Fruit fly (Drosophila melanogaster) S2 (cell line): Measurements from ENCODE around the gene Polr2C.

Experiments used
- CG8478 ChIP-seq: fragments of >200 bp; optimal IDR thresholded peaks from 2 replicates; lab custom pipeline; 2018
- CTCF ChIP-seq, 2 experiments: fragments of >200 bp; optimal IDR thresholded peaks; 2 replicates each; lab custom pipeline; 2018

DNA sequence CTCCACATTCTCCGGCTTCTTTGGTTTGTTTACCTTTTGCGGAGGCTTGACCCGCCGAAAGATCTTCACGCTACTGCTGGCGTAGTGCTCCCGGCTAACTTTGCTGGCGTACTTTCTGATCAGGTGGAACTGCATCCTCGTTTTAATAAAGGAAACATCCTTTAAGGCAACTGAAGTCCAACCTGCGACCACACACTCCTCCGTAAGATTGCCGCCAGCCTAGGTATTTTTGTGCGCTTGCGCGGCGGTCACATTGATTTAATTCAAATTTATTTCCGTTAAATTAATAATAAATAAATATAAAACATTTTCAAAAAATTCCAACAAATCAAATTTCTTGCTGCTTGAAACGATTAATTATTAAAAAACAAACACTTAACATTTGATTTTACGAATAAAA is 5.6 kb upstream of the Polr2C start, which contains the start of gene PolG1:
- TF ChIP-seq CTCF (optimal IDR thresholded peaks at IDR 0.05; lab: Kevin White, UChicago) (no peak), CG8478 (no peak)
